Worm (Caenorhabditis elegans) whole organism, L4/young adult: ENCODE measurements around the gene F10E9.10.

Experiments
- W03F9.2 ChIP-seq: fragments of 150-350 bp; optimal IDR thresholded peaks from 2 replicates; lab custom pipeline; 2014; ENCODE audit warnings: missing biosample characterization, missing genetic modification characterization
- dao-5 ChIP-seq: sonication (generic microtip); optimal IDR thresholded peaks from 2 replicates; lab custom pipeline; 2016; ENCODE audit warnings: missing genotype, missing genetic modification characterization, moderate library complexity, missing compliant biosample characterization
- him-1 ChIP-seq: sonication (generic microtip); optimal IDR thresholded peaks from 2 replicates; lab custom pipeline; 2016; ENCODE audit warnings: missing genotype, missing genetic modification reagents, missing genetic modification characterization, missing compliant biosample characterization

The F10E9.10 gene

DNA sequence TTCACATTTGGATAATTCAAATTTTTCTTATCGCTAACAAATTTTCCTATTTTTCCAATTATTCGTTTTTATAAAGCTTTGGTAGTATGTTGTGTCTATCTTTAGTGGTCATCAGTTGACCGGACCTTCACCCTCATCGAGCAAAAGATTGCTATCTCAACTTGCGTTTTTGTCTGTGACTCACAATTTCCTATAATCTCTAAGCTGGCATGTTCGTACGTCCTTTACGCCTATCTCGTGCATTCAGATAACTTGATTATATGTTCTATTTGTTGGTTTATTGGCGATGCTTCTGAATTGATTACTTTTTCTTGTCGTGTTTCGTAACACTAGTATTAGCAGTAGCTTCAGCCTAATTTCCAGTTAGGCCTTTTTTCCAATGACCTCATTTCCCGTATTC is 40.5 kb downstream of the F10E9.10 start:
- TF ChIP-seq dao-5 (tag; lab: Kevin White, UChicago) (no peak), W03F9.2 (tag; lab: Kevin White, UChicago) (no peak), him-1 (tag; lab: Kevin White, UChicago) (no peak)

DNA sequence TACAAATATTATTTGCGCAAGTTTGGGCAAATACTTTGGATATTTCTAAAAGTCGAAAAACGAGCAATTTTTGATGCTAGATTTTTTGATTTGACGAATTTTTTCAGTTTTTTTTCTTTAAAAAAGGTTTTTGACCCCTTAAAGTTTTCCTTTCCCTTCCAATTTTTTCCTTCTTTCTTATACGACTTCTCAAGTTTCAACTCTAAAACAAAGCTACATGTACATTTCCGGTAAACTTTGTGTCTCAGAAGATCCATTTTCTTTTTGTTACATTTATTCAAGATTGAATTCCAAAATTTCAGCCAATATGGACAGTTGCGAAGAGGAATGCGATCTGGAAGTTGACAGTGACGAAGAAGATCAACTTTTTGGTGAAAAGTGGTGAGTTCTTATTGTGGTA is 41.3 kb downstream of the F10E9.10 start, which contains the start of gene mig-10:
Gene mig-10 (plus strand): TSS at position 301 of the 400 bp plus-strand sequence.
- no peak for TF ChIP-seq W03F9.2 (tag; lab: Kevin White, UChicago)
- no peak for TF ChIP-seq him-1 (tag; lab: Kevin White, UChicago)
- no peak for TF ChIP-seq dao-5 (tag; lab: Kevin White, UChicago)

DNA sequence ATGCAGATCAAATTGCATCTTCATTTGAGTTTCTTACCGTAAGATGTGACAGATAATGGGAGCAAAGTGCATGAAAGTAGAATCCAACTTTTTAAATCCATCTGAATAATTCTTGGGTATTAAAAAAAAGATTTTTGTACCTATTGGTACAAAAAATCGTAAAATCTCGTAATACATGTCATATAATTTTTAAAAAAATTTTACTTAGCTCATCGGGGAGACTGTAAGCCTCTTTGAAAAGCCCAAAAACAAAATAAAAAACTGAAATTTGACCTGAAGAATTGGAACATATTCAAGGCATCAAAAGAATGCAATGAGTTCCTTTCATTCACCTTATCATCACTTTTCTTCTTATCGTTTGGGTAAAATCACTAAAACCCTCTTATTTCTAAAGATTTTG is 44.2 kb downstream of the F10E9.10 start, which contains the start of gene clec-160:
Gene clec-160 (minus strand): TSS at position 101 of the 400 bp plus-strand sequence.
- TF ChIP-seq him-1 (tag; lab: Kevin White, UChicago), result no peak
- TF ChIP-seq dao-5 (tag; lab: Kevin White, UChicago), result no peak
- TF ChIP-seq W03F9.2 (tag; lab: Kevin White, UChicago), result no peak

- no peak for TF ChIP-seq him-1 (tag; lab: Kevin White, UChicago)
- no peak for TF ChIP-seq dao-5 (tag; lab: Kevin White, UChicago)
- no peak for TF ChIP-seq W03F9.2 (tag; lab: Kevin White, UChicago)
These were observed 48.3 kb downstream of the F10E9.10 start, which contains the start of the genes mps-4 and F09G8.10 for ce11 chrIII:8271676-8272225. mps-4 (minus strand) TSS chrIII:8271776. F09G8.10 (minus strand) TSS chrIII:8272175.
